Fruit fly (Drosophila melanogaster): Measurements from ENCODE around the gene Grp170.

Grp170 gene

DNA sequence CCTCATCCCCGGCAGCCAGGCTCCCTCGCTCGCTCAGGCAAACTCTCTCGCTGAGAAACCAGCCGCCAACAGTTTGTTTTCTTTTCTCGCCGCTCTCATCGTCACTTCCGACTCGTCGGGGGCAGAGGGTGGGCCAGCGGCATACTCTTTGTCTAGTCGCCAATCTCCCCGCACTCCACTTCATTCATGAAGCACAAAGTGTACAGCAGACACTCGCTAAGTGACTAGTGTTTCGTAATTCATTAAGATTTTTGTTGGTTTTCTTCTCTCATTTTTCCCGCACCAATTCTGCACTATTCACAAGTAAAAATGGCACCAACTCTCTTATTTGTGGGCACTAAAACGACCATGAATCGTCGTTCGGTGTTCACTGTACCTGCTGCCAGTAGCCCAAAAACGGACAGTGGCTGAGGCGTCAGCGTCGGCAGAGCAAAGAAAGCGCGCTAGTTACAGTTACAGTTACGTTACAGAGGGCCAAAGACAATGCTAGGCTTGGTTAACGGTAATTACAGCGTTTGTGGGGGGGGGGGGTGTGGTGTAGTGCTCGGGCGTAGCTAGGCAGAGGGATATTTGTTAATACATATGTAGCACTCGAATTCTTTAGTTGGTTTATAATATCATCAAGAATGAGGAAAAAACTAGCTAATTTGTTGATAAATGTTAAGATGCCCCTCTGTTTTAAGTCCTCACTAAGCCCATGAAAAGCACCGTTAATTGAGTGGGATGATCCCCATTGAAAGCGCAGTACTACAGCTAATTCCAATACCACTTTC lies 22.7 kb upstream of the Grp170 start (continued):
- TF ChIP-seq CG32772 (GFP tag; IDR thresholded peaks at IDR 0.05), result peak; percentile 99
- no peak for TF ChIP-seq HLHmδ (GFP tag; optimal IDR thresholded peaks at IDR 0.05)
- TF ChIP-seq ac (GFP tag; optimal IDR thresholded peaks at IDR 0.05), result peak; percentile 91
- peak; percentile 98 for TF ChIP-seq nau (GFP tag; optimal IDR thresholded peaks at IDR 0.05)
- TF ChIP-seq CG33557 (GFP tag; optimal IDR thresholded peaks at IDR 0.05), result peak; percentile 90
- TF ChIP-seq cwo (GFP tag; optimal IDR thresholded peaks at IDR 0.05), result peak; percentile 97
- peak; percentile 41 for TF ChIP-seq gfzf (GFP tag; optimal IDR thresholded peaks at IDR 0.05)
- peak; percentile 97 for TF ChIP-seq Drgx (GFP tag; IDR thresholded peaks at IDR 0.05)
- peak; percentile 34 for TF ChIP-seq stwl (tag; optimal IDR thresholded peaks at IDR 0.05)
- TF ChIP-seq CG3281 (GFP tag; optimal IDR thresholded peaks at IDR 0.05), result peak; percentile 96
- peak; percentile 98 for TF ChIP-seq CG6813 (GFP tag; optimal IDR thresholded peaks at IDR 0.05)
- peak; percentile 92 for TF ChIP-seq CG11560 (tag; IDR thresholded peaks at IDR 0.05)
- TF ChIP-seq eyg (GFP tag; optimal IDR thresholded peaks at IDR 0.05), result peak; percentile 96
- TF ChIP-seq CG9876 (GFP tag; optimal IDR thresholded peaks at IDR 0.05), result peak; percentile 98
- TF ChIP-seq CrebB (tag; optimal IDR thresholded peaks at IDR 0.05), result peak; percentile 98
- TF ChIP-seq trem (tag; optimal IDR thresholded peaks at IDR 0.05), result peak; percentile 94
- TF ChIP-seq Dll (GFP tag; IDR thresholded peaks at IDR 0.05; ENCODE audit: partially characterized antibody), result no peak
- TF ChIP-seq Trl (optimal IDR thresholded peaks at IDR 0.05), result peak; percentile 56 to 64
- peak; percentile 98 for TF ChIP-seq Trl (GFP tag; optimal IDR thresholded peaks at IDR 0.05)
- peak; percentile 98 for TF ChIP-seq PHDP (tag; optimal IDR thresholded peaks at IDR 0.05)
- TF ChIP-seq CG3838 (GFP tag; optimal IDR thresholded peaks at IDR 0.05), result peak; percentile 95
- no peak for TF ChIP-seq CG2129 (GFP tag; IDR thresholded peaks at IDR 0.05; ENCODE audit: partially characterized antibody)
- peak; percentile 98 for TF ChIP-seq Camta (GFP tag; optimal IDR thresholded peaks at IDR 0.05)
- TF ChIP-seq ash1 (GFP tag; optimal IDR thresholded peaks at IDR 0.05), result peak; percentile 92
- TF ChIP-seq pnt (GFP tag; optimal IDR thresholded peaks at IDR 0.05), result peak; percentile 99
- peak; percentile 97 for TF ChIP-seq tup (GFP tag; optimal IDR thresholded peaks at IDR 0.05)
- peak; percentile 98 for TF ChIP-seq CG4854 (GFP tag; optimal IDR thresholded peaks at IDR 0.05)
- no peak for TF ChIP-seq CG42726 (GFP tag; IDR thresholded peaks at IDR 0.05; ENCODE audit: partially characterized antibody)
- TF ChIP-seq tna (GFP tag; IDR thresholded peaks at IDR 0.05; ENCODE audit: partially characterized antibody), result no peak
- peak; percentile 98 for TF ChIP-seq H2.0 (GFP tag; IDR thresholded peaks at IDR 0.05)
- peak; percentile 87 for TF ChIP-seq E2f2 (GFP tag; IDR thresholded peaks at IDR 0.05)
- peak; percentile 99 for TF ChIP-seq Sox102F (GFP tag; optimal IDR thresholded peaks at IDR 0.05)
- peak; percentile 99 for TF ChIP-seq lab (GFP tag; optimal IDR thresholded peaks at IDR 0.05)
- peak; percentile 98 for TF ChIP-seq CG5953 (GFP tag; IDR thresholded peaks at IDR 0.05)
- TF ChIP-seq CG10979 (tag; optimal IDR thresholded peaks at IDR 0.05), result peak; percentile 97
- TF ChIP-seq al (GFP tag; IDR thresholded peaks at IDR 0.05), result peak; percentile 92
- peak; percentile 99 for TF ChIP-seq CHES-1-like (GFP tag; optimal IDR thresholded peaks at IDR 0.05)
- TF ChIP-seq odd (GFP tag; optimal IDR thresholded peaks at IDR 0.05), result peak; percentile 98
- TF ChIP-seq dm (GFP tag; optimal IDR thresholded peaks at IDR 0.05), result peak; percentile 98
- peak; percentile 90 for TF ChIP-seq cas (GFP tag; IDR thresholded peaks at IDR 0.05)
- TF ChIP-seq Neu2 (GFP tag; optimal IDR thresholded peaks at IDR 0.05; ENCODE audit: borderline replicate concordance), result peak; percentile 86
- peak; percentile 94 for TF ChIP-seq CG10274 (GFP tag; optimal IDR thresholded peaks at IDR 0.05)
- TF ChIP-seq CG5245 (GFP tag; optimal IDR thresholded peaks at IDR 0.05), result peak; percentile 99
- peak; percentile 99 for TF ChIP-seq ranshi (GFP tag; IDR thresholded peaks at IDR 0.05)
- TF ChIP-seq CG11456 (GFP tag; IDR thresholded peaks at IDR 0.05), result peak; percentile 98
- TF ChIP-seq Hr39 (optimal IDR thresholded peaks at IDR 0.05), result no peak
- TF ChIP-seq CG6272 (GFP tag; IDR thresholded peaks at IDR 0.05), result peak; percentile 96
- TF ChIP-seq CG2202 (tag; optimal IDR thresholded peaks at IDR 0.05), result peak; percentile 95
- peak; percentile 99 for TF ChIP-seq Asciz (GFP tag; optimal IDR thresholded peaks at IDR 0.05)

Measured in whole organism, embryonic.